Worm (Caenorhabditis elegans) whole organism, young adult: ENCODE data around the gene Y43F8B.2.

Experiments used
- B0035.1 ChIP-seq: sonication (generic microtip); optimal IDR thresholded peaks from 2 replicates; lab custom pipeline; 2016; ENCODE audit warnings: missing genetic modification characterization, mild to moderate bottlenecking, missing compliant biosample characterization, missing genotype, missing genetic modification reagents
- F23B12.7 ChIP-seq: sonication (generic microtip); optimal IDR thresholded peaks from 2 replicates; lab custom pipeline; 2017; ENCODE audit warnings: missing genetic modification characterization, mild to moderate bottlenecking, missing compliant biosample characterization, antibody characterized with exemption, moderate library complexity; ENCODE audit not compliant: insufficient read depth
- F55B11.4 ChIP-seq: sonication (generic microtip); optimal IDR thresholded peaks from 2 replicates; lab custom pipeline; 2016; ENCODE audit warnings: missing compliant biosample characterization, missing genetic modification characterization, borderline replicate concordance; ENCODE audit not compliant: insufficient read depth
- F57C9.4 ChIP-seq: sonication (generic microtip); optimal IDR thresholded peaks from 2 replicates; lab custom pipeline; 2017; ENCODE audit warnings: mild to moderate bottlenecking, missing genetic modification characterization, missing compliant biosample characterization
- T26A5.8 ChIP-seq: sonication (generic microtip); optimal IDR thresholded peaks from 2 replicates; lab custom pipeline; 2016; ENCODE audit warnings: missing genetic modification characterization, missing compliant biosample characterization
- akir-1 ChIP-seq: fragments of 200-800 bp; sonication (Bioruptor generic); optimal IDR thresholded peaks from 2 replicates; lab custom pipeline; 2018; ENCODE audit warnings: mild to moderate bottlenecking, missing genetic modification characterization, moderate library complexity, missing compliant biosample characterization
- ama-1 ChIP-seq, 3 experiments: fragments of 150-350 bp in 1 of 3; sonication (generic microtip) in 2 of 3; optimal IDR thresholded peaks; 2 replicates each; lab custom pipeline; 2014 to 2018; ENCODE audit warnings: missing biosample characterization in 2 of 3, missing genetic modification characterization in 2 of 3, missing genetic modification reagents in 2 of 3
- aptf-3 ChIP-seq: fragments of 200-800 bp; sonication (Bioruptor generic); IDR thresholded peaks from 2 replicates; pipeline ENCODE4 v1.3.6; 2022; ENCODE audit warnings: missing genetic modification characterization, missing compliant biosample characterization
- cebp-1 ChIP-seq, 2 experiments: fragments of 200-800 bp in 1 of 2; sonication (Bioruptor generic) in 1 of 2; sonication (generic microtip) in 1 of 2; IDR thresholded peaks in 1 of 2; optimal IDR thresholded peaks in 1 of 2; 2 replicates each; pipeline versions ENCODE4 v1.3.6 to Lab custom; 2017 to 2022; ENCODE audit warnings: missing compliant biosample characterization in 2 of 2, missing genetic modification characterization in 2 of 2, mild to moderate bottlenecking in 1 of 2, missing genetic modification reagents in 1 of 2, moderate library complexity in 1 of 2
- ceh-79 ChIP-seq: sonication (generic microtip); optimal IDR thresholded peaks from 2 replicates; lab custom pipeline; 2017; ENCODE audit warnings: mild to moderate bottlenecking, missing genetic modification characterization, missing compliant biosample characterization
- chd-7 ChIP-seq: sonication (generic microtip); optimal IDR thresholded peaks from 2 replicates; lab custom pipeline; 2016; ENCODE audit warnings: mild to moderate bottlenecking, missing genetic modification characterization, moderate library complexity, missing compliant biosample characterization
- dox-1 ChIP-seq: fragments of 200-800 bp; sonication (Bioruptor generic); IDR thresholded peaks from 2 replicates; pipeline ENCODE4 v1.3.6; 2022; ENCODE audit warnings: missing genetic modification reagents, missing genetic modification characterization, missing compliant biosample characterization
- egrh-3 ChIP-seq: fragments of 200-800 bp; sonication (Bioruptor generic); IDR thresholded peaks from 2 replicates; pipeline ENCODE4 v1.3.6; 2022; ENCODE audit warnings: missing genetic modification reagents, missing genetic modification characterization, missing compliant biosample characterization
- ekl-4 ChIP-seq: fragments of 200-800 bp; sonication (Bioruptor generic); IDR thresholded peaks from 2 replicates; pipeline ENCODE4 v1.3.6; 2022; ENCODE audit warnings: missing genetic modification reagents, missing genetic modification characterization, missing compliant biosample characterization
- ets-4 ChIP-seq: fragments of 200-800 bp; sonication (Bioruptor generic); optimal IDR thresholded peaks from 2 replicates; lab custom pipeline; 2018; ENCODE audit warnings: mild to moderate bottlenecking, missing genetic modification characterization, missing compliant biosample characterization
- hlh-12 ChIP-seq: sonication (generic microtip); optimal IDR thresholded peaks from 2 replicates; lab custom pipeline; 2016; ENCODE audit warnings: missing genetic modification characterization, missing compliant biosample characterization
- hmg-1.2 ChIP-seq: fragments of 200-800 bp; sonication (Bioruptor generic); IDR thresholded peaks from 2 replicates; pipeline ENCODE4 v1.3.6; 2022; ENCODE audit warnings: missing genetic modification reagents, missing genetic modification characterization, missing compliant biosample characterization
- lin-26 ChIP-seq: fragments of 200-800 bp; sonication (Bioruptor generic); IDR thresholded peaks from 2 replicates; pipeline ENCODE4 v1.3.6; 2022; ENCODE audit warnings: missing genetic modification reagents, missing genetic modification characterization, missing compliant biosample characterization
- lin-35 ChIP-seq, 3 experiments: fragments of 150-350 bp in 2 of 3; sonication (generic microtip) in 1 of 3; optimal IDR thresholded peaks; 2 replicates each; lab custom pipeline; 2014 to 2018; ENCODE audit warnings: missing biosample characterization in 3 of 3, missing genetic modification characterization in 3 of 3, missing genetic modification reagents in 3 of 3
- lin-54 ChIP-seq: fragments of 200-800 bp; sonication (Bioruptor generic); optimal IDR thresholded peaks from 2 replicates; lab custom pipeline; 2018; ENCODE audit warnings: mild to moderate bottlenecking, missing genetic modification characterization, missing compliant biosample characterization
- madf-10 ChIP-seq: sonication (generic microtip); optimal IDR thresholded peaks from 2 replicates; lab custom pipeline; 2016; ENCODE audit warnings: mild to moderate bottlenecking, missing genetic modification characterization, missing compliant biosample characterization
- madf-3 ChIP-seq: fragments of 200-800 bp; sonication (Bioruptor generic); IDR thresholded peaks from 2 replicates; pipeline ENCODE4 v1.3.6; 2022; ENCODE audit warnings: missing genetic modification reagents, missing genetic modification characterization, missing compliant biosample characterization
- nfya-2 ChIP-seq: fragments of 200-800 bp; sonication (Bioruptor generic); IDR thresholded peaks from 2 replicates; pipeline ENCODE4 v1.3.6; 2022; ENCODE audit warnings: missing genetic modification reagents, missing genetic modification characterization, missing compliant biosample characterization
- nhr-80 ChIP-seq: sonication (generic microtip); optimal IDR thresholded peaks from 2 replicates; lab custom pipeline; 2016; ENCODE audit warnings: missing genetic modification characterization, missing compliant biosample characterization
- sea-2 ChIP-seq: fragments of 200-800 bp; sonication (Bioruptor generic); IDR thresholded peaks from 2 replicates; pipeline ENCODE4 v1.3.6; 2022; ENCODE audit warnings: missing genetic modification characterization, missing compliant biosample characterization
- snpc-3.4 ChIP-seq: sonication (generic microtip); optimal IDR thresholded peaks from 2 replicates; lab custom pipeline; 2017; ENCODE audit warnings: missing genetic modification characterization, mild to moderate bottlenecking, missing compliant biosample characterization, antibody characterized with exemption, moderate library complexity, missing genotype, missing genetic modification reagents
- unc-130 ChIP-seq: sonication (generic microtip); optimal IDR thresholded peaks from 2 replicates; lab custom pipeline; 2016; ENCODE audit warnings: missing genetic modification reagents, missing genetic modification characterization, missing compliant biosample characterization
- zfh-2 ChIP-seq: fragments of 200-800 bp; sonication (Bioruptor generic); conservative IDR thresholded peaks from 2 replicates; pipeline ENCODE4 v1.3.6; 2022; ENCODE audit warnings: missing genetic modification reagents, missing genetic modification characterization, missing compliant biosample characterization
- zim-3 ChIP-seq: sonication (generic microtip); optimal IDR thresholded peaks from 2 replicates; lab custom pipeline; 2017; ENCODE audit warnings: mild to moderate bottlenecking, missing genetic modification characterization, moderate library complexity, missing compliant biosample characterization
- ztf-25 ChIP-seq: fragments of 200-800 bp; sonication (Bioruptor generic); IDR thresholded peaks from 2 replicates; pipeline ENCODE4 v1.3.6; 2022; ENCODE audit warnings: missing genetic modification reagents, missing genetic modification characterization, missing compliant biosample characterization
- ztf-26 ChIP-seq: sonication (generic microtip); optimal IDR thresholded peaks from 2 replicates; lab custom pipeline; 2017; ENCODE audit warnings: missing genetic modification characterization, missing compliant biosample characterization
- ztf-3 ChIP-seq: fragments of 200-800 bp; sonication (Bioruptor generic); optimal IDR thresholded peaks from 2 replicates; lab custom pipeline; 2018; ENCODE audit warnings: mild to moderate bottlenecking, missing genetic modification characterization, missing compliant biosample characterization

Gene Y43F8B.2

ce11 chrV:19519511-19519934, 13.4 kb downstream of the Y43F8B.2 start (continued):
- peak; percentile 37 for TF ChIP-seq ama-1 (optimal IDR thresholded peaks at IDR 0.05; lab: Kevin White, UChicago)
- TF ChIP-seq ama-1 (GFP tag; optimal IDR thresholded peaks at IDR 0.05; lab: Kevin White, UChicago) = no peak
- 0 out of 2 replicates have a peak, but pooled peaks have one; percentile 67 for TF ChIP-seq aptf-3
- TF ChIP-seq nfya-2 (GFP tag; lab: Robert Waterston, UW) = no peak
- TF ChIP-seq madf-3 (GFP tag; lab: Robert Waterston, UW) = 0 out of 2 replicates have a peak, but pooled peaks have one; percentile 29
- no peak for TF ChIP-seq sea-2 (GFP tag; lab: Robert Waterston, UW)
- TF ChIP-seq B0035.1 (tag; lab: Kevin White, UChicago) = no peak
- TF ChIP-seq F57C9.4 = peak; percentile 36
- TF ChIP-seq cebp-1 (GFP tag; IDR thresholded peaks at IDR 0.05; lab: Robert Waterston, UW) = no peak
- peak; percentile 53 for TF ChIP-seq cebp-1 (tag; optimal IDR thresholded peaks at IDR 0.05; lab: Kevin White, UChicago)
- TF ChIP-seq ekl-4 (GFP tag; lab: Robert Waterston, UW) = peak; percentile 70
- TF ChIP-seq lin-26 (GFP tag; lab: Robert Waterston, UW) = peak; percentile 69; the same call in 1 of the 2 replicates
- TF ChIP-seq lin-54 = peak; percentile 33
- TF ChIP-seq ztf-26 = peak; percentile 88
- no peak for TF ChIP-seq madf-10 (tag; lab: Kevin White, UChicago)
- TF ChIP-seq F55B11.4 = no peak
- TF ChIP-seq snpc-3.4 (tag; lab: Kevin White, UChicago) = no peak
- TF ChIP-seq hlh-12 (tag; lab: Kevin White, UChicago) = no peak
- TF ChIP-seq hmg-1.2 (GFP tag; lab: Robert Waterston, UW) = peak; percentile 28; the same call in 1 of the 2 replicates
- no peak for TF ChIP-seq ztf-3 (GFP tag; lab: Kevin White, UChicago)
- TF ChIP-seq akir-1 = no peak
- no peak for TF ChIP-seq F23B12.7
- TF ChIP-seq dox-1 (GFP tag; lab: Robert Waterston, UW) = peak; percentile 37; the same call in 1 of the 2 replicates
- TF ChIP-seq lin-35 (GFP tag; optimal IDR thresholded peaks at IDR 0.05; lab: Kevin White, UChicago) = peak in 1 of 3 experiments; percentile 45
- TF ChIP-seq ets-4 = no peak
- peak; percentile 43 for TF ChIP-seq chd-7 (tag; lab: Kevin White, UChicago)
- TF ChIP-seq ceh-79 (tag; lab: Kevin White, UChicago) = no peak
- TF ChIP-seq unc-130 (GFP tag; lab: Kevin White, UChicago) = no peak

- peak; percentile 28 for TF ChIP-seq nhr-80 (tag; lab: Kevin White, UChicago)
- TF ChIP-seq B0035.1 (tag; lab: Kevin White, UChicago) = no peak
- TF ChIP-seq ztf-25 (GFP tag; lab: Robert Waterston, UW) = no peak
Measured at ce11 chrV:19518468-19519168, 14.3 kb downstream of the Y43F8B.2 start.

ce11 chrV:19517611-19518360, 15.1 kb downstream of the Y43F8B.2 start:
- TF ChIP-seq zfh-2 = peak; percentile 56; the same call in 1 of the 2 replicates
- 0 out of 2 replicates have a peak, but pooled peaks have one; percentile 19 for TF ChIP-seq dox-1 (GFP tag; lab: Robert Waterston, UW)

ce11 chrV:19513552-19513951, 19.4 kb downstream of the Y43F8B.2 start, which contains the start of gene phy-4:
TSS of gene phy-4 (minus strand) at chrV:19513652.
- no peak for TF ChIP-seq ztf-26
- TF ChIP-seq T26A5.8 (tag; lab: Kevin White, UChicago) = no peak
- no peak for TF ChIP-seq zim-3 (tag; lab: Kevin White, UChicago)
- no peak for TF ChIP-seq madf-10 (tag; lab: Kevin White, UChicago)
- no peak for TF ChIP-seq egrh-3 (GFP tag; lab: Robert Waterston, UW)
